Fruit fly (Drosophila melanogaster) whole organism, adult: ENCODE measurements around the gene CG3748.

Experiments used
- CG11617 ChIP-seq: fragments of 200-800 bp; sonication (Bioruptor generic); optimal IDR thresholded peaks from 2 replicates; lab custom pipeline; 2017; ENCODE audit warnings: mild to moderate bottlenecking, missing biosample characterization, missing genetic modification reagents, missing genetic modification characterization
- CG12768 ChIP-seq: fragments of 200-800 bp; sonication (Bioruptor generic); optimal IDR thresholded peaks from 2 replicates; lab custom pipeline; 2017; ENCODE audit warnings: missing biosample characterization, missing genetic modification characterization, mild to moderate bottlenecking, moderate library complexity, missing genetic modification reagents
- CG14711 ChIP-seq: fragments of 200-800 bp; sonication (Bioruptor generic); optimal IDR thresholded peaks from 2 replicates; lab custom pipeline; 2018; ENCODE audit warnings: missing biosample characterization, mild to moderate bottlenecking, missing genetic modification characterization, moderate library complexity
- CG1620 ChIP-seq: fragments of 200-800 bp; sonication (Bioruptor generic); optimal IDR thresholded peaks from 2 replicates; lab custom pipeline; 2016; ENCODE audit warnings: missing biosample characterization, missing genetic modification characterization
- CG33017 ChIP-seq: fragments of 200-800 bp; sonication (Bioruptor generic); optimal IDR thresholded peaks from 2 replicates; lab custom pipeline; 2018; ENCODE audit warnings: missing biosample characterization, mild to moderate bottlenecking, missing genetic modification characterization, moderate library complexity
- CG5204 ChIP-seq: fragments of 200-800 bp; sonication (Bioruptor generic); optimal IDR thresholded peaks from 2 replicates; lab custom pipeline; 2016; ENCODE audit warnings: missing biosample characterization, missing genetic modification characterization
- CG7045 ChIP-seq: fragments of 200-800 bp; sonication (Bioruptor generic); optimal IDR thresholded peaks from 2 replicates; lab custom pipeline; 2017; ENCODE audit warnings: missing biosample characterization, mild to moderate bottlenecking, missing genetic modification characterization
- CG7101 ChIP-seq: fragments of 200-800 bp; sonication (Bioruptor generic); optimal IDR thresholded peaks from 2 replicates; lab custom pipeline; 2018; ENCODE audit warnings: missing biosample characterization, mild to moderate bottlenecking, missing genetic modification characterization, moderate library complexity
- Clk ChIP-seq: fragments of 200-800 bp; sonication (Bioruptor generic); optimal IDR thresholded peaks from 2 replicates; lab custom pipeline; 2017; ENCODE audit warnings: missing biosample characterization, missing genetic modification characterization
- Crg-1 ChIP-seq: fragments of 200-800 bp; sonication (Bioruptor generic); optimal IDR thresholded peaks from 2 replicates; lab custom pipeline; 2016; ENCODE audit warnings: missing biosample characterization, missing genetic modification characterization
- Hr96 ChIP-seq: fragments of 200-800 bp; sonication (Bioruptor generic); optimal IDR thresholded peaks from 2 replicates; lab custom pipeline; 2016; ENCODE audit warnings: missing biosample characterization, missing genetic modification characterization
- Mnt ChIP-seq: fragments of 200-800 bp; sonication (Bioruptor generic); optimal IDR thresholded peaks from 2 replicates; lab custom pipeline; 2016; ENCODE audit warnings: missing biosample characterization, mild to moderate bottlenecking, missing genetic modification characterization
- bab1 ChIP-seq: fragments of 200-800 bp; sonication (Bioruptor generic); optimal IDR thresholded peaks from 3 replicates; lab custom pipeline; 2019; ENCODE audit warnings: missing biosample characterization, mild to moderate bottlenecking, missing genetic modification characterization, moderate library complexity
- cic ChIP-seq: fragments of 200-800 bp; sonication (Bioruptor generic); optimal IDR thresholded peaks from 2 replicates; lab custom pipeline; 2017; ENCODE audit warnings: missing biosample characterization, mild to moderate bottlenecking, missing genetic modification characterization, moderate library complexity
- cnc ChIP-seq, 2 experiments: fragments of >200 bp; optimal IDR thresholded peaks; 2 replicates each; lab custom pipeline; 2017
- kay ChIP-seq: fragments of 200-800 bp; sonication (Bioruptor generic); peaks from one replicate; lab custom pipeline; 2016; ENCODE audit warnings: missing biosample characterization, missing genetic modification characterization, borderline replicate concordance
- ovo ChIP-seq: fragments of 200-800 bp; sonication (Bioruptor generic); optimal IDR thresholded peaks from 2 replicates; lab custom pipeline; 2016; ENCODE audit warnings: missing biosample characterization, missing genetic modification characterization
- pad ChIP-seq: fragments of 200-800 bp; sonication (Bioruptor generic); optimal IDR thresholded peaks from 3 replicates; lab custom pipeline; 2017; ENCODE audit warnings: missing biosample characterization, missing genetic modification characterization, mild to moderate bottlenecking, moderate library complexity, missing genetic modification reagents
- tj ChIP-seq: fragments of 200-800 bp; sonication (Bioruptor generic); optimal IDR thresholded peaks from 3 replicates; lab custom pipeline; 2017; ENCODE audit warnings: missing biosample characterization, mild to moderate bottlenecking, missing genetic modification characterization, moderate library complexity
- toe ChIP-seq: fragments of 200-800 bp; sonication (Bioruptor generic); optimal IDR thresholded peaks from 2 replicates; lab custom pipeline; 2016; ENCODE audit warnings: missing biosample characterization, missing genetic modification characterization

CG3748 gene

DNA sequence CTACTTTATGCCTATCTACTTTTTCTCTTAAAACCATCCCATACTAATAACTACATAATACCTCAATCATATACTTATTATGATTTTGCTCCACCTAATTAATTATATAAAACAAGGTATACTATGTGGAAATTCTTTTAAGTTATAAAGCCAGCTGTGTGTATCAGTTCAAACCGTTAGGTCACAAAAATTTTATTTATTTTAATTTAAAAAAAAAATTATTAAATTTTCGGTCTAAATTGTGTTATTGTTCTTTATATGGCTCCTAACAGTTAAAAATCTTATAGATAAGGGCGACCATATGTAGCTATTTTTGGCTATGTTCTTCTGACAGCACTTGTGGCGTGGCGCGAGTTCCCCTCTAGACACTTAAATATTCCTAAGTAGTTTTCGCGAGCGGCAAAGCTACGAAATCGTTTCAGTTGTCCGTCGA, 44.6 kb downstream of the CG3748 start, which contains the start of gene Aldh:
Gene Aldh, plus strand, starts transcription at position 150 of the 433 bp plus-strand sequence.
- TF ChIP-seq kay (peak; percentile 77), Hr96 (peak; percentile 60), cic (GFP tag; lab: Kevin White, UChicago) (peak; percentile 54), CG7045 (peak; percentile 87), cnc (optimal IDR thresholded peaks at IDR 0.05; lab: Kevin White, UChicago) (no peak), bab1 (GFP tag; lab: Kevin White, UChicago) (peak; percentile 77), CG1620 (peak; percentile 57), ovo (peak; percentile 40), CG14711 (tag; lab: Kevin White, UChicago) (peak; percentile 70), Mnt (peak; percentile 31), CG12768 (peak; percentile 82), CG33017 (tag; lab: Kevin White, UChicago) (peak; percentile 84), CG7101 (tag; lab: Kevin White, UChicago) (peak; percentile 83), Crg-1 (GFP tag; lab: Kevin White, UChicago) (peak; percentile 66), CG5204 (GFP tag; lab: Kevin White, UChicago) (peak; percentile 70), tj (GFP tag; lab: Kevin White, UChicago) (peak; percentile 46), pad (GFP tag; lab: Kevin White, UChicago) (peak; percentile 93), Clk (GFP tag; lab: Kevin White, UChicago) (peak; percentile 78), toe (GFP tag; lab: Kevin White, UChicago) (peak; percentile 72), CG11617 (GFP tag; lab: Kevin White, UChicago) (peak; percentile 82)

DNA sequence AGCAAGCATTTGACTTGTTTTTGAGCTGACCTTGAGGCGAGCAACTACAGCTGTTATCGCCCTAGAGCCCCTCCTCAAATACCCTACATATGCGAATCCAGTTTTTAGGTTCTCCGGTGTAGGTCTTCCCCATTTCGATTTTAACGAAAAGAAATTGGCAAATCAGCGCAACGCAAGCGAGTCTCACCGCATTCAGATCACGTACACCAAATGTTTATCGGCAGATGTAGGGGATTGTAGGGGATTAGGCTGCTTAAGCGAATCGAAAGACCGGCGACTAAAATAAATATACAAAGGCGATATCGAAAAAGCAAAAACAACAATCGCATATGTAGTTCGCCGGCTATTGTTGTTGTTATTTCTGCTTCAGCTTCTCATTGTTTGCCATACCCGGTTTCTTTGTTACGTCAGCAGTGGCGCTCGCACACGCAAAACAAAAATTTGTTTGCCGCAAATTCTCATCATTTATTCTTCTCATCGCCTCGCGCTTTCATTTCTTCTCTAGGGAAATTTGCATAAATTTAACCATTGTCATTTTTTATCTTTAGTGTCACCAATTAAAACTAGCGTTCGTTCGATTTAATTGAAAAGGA, 45.5 kb downstream of the CG3748 start:
- TF ChIP-seq ovo, result no peak
- peak; percentile 73 for TF ChIP-seq CG12768
- TF ChIP-seq cic (GFP tag; lab: Kevin White, UChicago), result peak; percentile 10
- TF ChIP-seq toe (GFP tag; lab: Kevin White, UChicago), result no peak
- TF ChIP-seq Hr96, result no peak
- TF ChIP-seq CG7045, result peak; percentile 63
- TF ChIP-seq CG14711 (tag; lab: Kevin White, UChicago), result peak; percentile 84
- no peak for TF ChIP-seq kay
- no peak for TF ChIP-seq cnc (optimal IDR thresholded peaks at IDR 0.05; lab: Kevin White, UChicago)
- peak; percentile 81 for TF ChIP-seq CG7101 (tag; lab: Kevin White, UChicago)
- peak; percentile 85 for TF ChIP-seq tj (GFP tag; lab: Kevin White, UChicago)
- peak; percentile 14 for TF ChIP-seq CG5204 (GFP tag; lab: Kevin White, UChicago)
- peak; percentile 78 for TF ChIP-seq bab1 (GFP tag; lab: Kevin White, UChicago)
- TF ChIP-seq CG1620, result peak; percentile 33
- TF ChIP-seq Mnt, result peak; percentile 44
- TF ChIP-seq Clk (GFP tag; lab: Kevin White, UChicago), result peak; percentile 61
- TF ChIP-seq Crg-1 (GFP tag; lab: Kevin White, UChicago), result peak; percentile 56
- peak; percentile 88 for TF ChIP-seq CG33017 (tag; lab: Kevin White, UChicago)
- TF ChIP-seq pad (GFP tag; lab: Kevin White, UChicago), result peak; percentile 78
- TF ChIP-seq CG11617 (GFP tag; lab: Kevin White, UChicago), result peak; percentile 63

DNA sequence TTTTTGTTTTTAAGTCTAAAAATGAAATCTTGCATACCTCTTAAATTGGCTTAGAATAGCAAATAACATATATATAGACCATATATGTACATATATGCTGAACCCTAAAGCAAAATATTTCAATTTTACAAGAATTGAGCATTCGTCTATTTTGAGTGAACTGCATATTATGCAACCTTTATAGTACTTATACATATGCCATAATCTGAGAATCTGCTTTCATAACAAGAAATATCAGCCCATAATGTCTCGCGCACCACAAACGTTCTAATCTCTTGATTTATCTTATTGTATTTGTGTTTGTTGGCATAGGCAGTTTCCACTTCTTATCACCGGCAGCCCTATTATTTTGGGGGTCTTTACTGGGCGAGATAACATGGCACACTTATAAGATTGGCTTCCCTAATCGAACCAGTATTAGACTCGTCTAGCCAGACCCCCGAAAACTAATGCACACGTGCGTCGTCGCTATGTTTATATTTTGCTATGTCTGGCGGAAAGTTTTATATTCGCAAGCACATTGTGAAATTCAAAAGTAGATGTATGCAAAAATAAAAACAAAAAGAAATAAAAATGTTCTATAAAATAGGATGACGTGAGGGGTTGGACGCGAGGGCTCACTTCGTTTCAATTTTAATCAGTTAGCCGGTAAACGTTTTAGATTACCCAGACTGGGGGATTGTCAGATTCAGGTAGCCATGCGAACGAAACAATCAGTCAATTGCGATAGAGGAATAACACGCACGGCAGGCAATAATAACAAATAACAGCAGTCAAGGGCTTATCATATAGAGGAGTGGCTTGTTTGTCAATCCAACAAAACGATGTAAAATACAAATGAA, 46.5 kb downstream of the CG3748 start:
- TF ChIP-seq pad (GFP tag; lab: Kevin White, UChicago) (no peak), CG33017 (tag; lab: Kevin White, UChicago) (no peak), Mnt (peak; percentile 76), CG5204 (GFP tag; lab: Kevin White, UChicago) (no peak), CG14711 (tag; lab: Kevin White, UChicago) (no peak), cic (GFP tag; lab: Kevin White, UChicago) (peak; percentile 84), Clk (GFP tag; lab: Kevin White, UChicago) (no peak), CG11617 (GFP tag; lab: Kevin White, UChicago) (no peak), CG1620 (no peak), Hr96 (no peak), CG7101 (tag; lab: Kevin White, UChicago) (no peak), bab1 (GFP tag; lab: Kevin White, UChicago) (no peak), Crg-1 (GFP tag; lab: Kevin White, UChicago) (no peak), CG12768 (no peak), toe (GFP tag; lab: Kevin White, UChicago) (no peak), CG7045 (no peak), ovo (no peak), cnc (optimal IDR thresholded peaks at IDR 0.05; lab: Kevin White, UChicago) (no peak), tj (GFP tag; lab: Kevin White, UChicago) (peak; percentile 55), kay (peak; percentile 58)
